Fruit fly (Drosophila melanogaster) whole organism, embryonic: ENCODE data around the gene CG13248.

ENCODE experiments used
- CG3065 ChIP-seq: fragments of 200-800 bp; sonication (Bioruptor generic); optimal IDR thresholded peaks from 2 replicates; lab custom pipeline; 2016; ENCODE audit warnings: missing biosample characterization, missing genetic modification characterization
- tna ChIP-seq: fragments of 200-800 bp; sonication (Bioruptor generic); IDR thresholded peaks from 2 replicates; pipeline ENCODE4 v1.3.6; 2022; ENCODE audit warnings: missing biosample characterization, missing genetic modification characterization; ENCODE audit not compliant: partially characterized antibody

DNA sequence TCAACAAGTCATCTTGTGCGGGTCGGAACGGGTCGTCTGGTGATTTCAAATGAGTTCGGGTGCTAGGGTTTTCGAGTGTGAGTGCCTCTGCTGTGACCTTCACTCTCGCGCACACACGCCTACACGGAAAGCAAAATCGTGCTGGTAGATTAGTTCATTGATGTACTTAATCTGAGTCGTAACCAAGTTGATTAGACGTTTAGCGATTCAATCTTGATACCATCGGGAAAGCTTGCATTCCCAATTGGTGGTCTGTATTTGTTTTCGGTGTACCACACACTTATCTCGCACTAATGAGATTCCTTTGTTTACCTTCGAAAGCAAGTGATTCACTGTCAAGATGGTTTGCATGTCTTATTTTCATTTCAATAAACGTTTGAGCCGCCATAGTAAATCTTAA is 21.4 kb downstream of the CG13248 start:
- no peak for TF ChIP-seq CG3065 (GFP tag; lab: Kevin White, UChicago)
- no peak for TF ChIP-seq tna (GFP tag; lab: Robert Waterston, UW)
